Worm (Caenorhabditis elegans): ENCODE data around the gene Y43C5A.3.

The Y43C5A.3 gene

DNA sequence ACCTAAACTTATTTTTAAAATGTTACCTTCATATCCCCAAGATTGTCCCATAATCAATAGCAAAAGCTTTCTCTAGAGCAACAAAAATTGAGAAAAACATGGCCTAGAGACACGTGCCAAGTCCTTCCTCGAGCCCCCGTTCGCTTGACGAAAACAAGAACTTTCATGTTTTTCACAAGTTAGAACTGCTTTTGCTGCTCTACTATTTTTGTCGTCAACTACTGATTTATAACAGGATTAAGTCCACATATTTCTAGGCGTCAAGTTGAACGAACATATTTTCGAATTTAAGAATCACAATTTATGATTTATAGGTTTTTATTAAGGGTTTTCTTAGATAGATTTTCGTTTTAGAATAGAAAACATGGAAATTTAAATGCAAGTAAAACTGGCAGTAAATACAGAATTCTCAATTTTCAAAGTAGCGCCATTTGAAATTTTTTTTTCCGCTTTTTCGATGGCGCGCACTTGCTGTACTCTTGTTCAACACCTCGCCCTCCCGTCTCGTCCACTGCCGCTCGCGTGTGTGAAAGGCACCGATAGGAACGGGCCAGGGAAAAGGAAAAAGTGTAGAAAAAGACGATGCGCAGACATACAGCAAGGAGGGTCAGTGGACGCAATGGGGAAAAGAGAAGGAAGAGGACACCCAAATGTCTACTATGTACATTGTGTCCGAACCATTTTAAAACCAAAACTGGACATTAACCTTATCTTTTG lies 10.5 kb downstream of the Y43C5A.3 start, which contains the start of gene rad-51 (continued):
- TF ChIP-seq jun-1 (tag; optimal IDR thresholded peaks at IDR 0.05) (peak; percentile 15), skn-1 (tag; optimal IDR thresholded peaks at IDR 0.05) (no peak), Y105C5A.15 (GFP tag; IDR thresholded peaks at IDR 0.05) (no peak), nhr-102 (tag; optimal IDR thresholded peaks at IDR 0.05) (no peak), nhr-77 (tag; optimal IDR thresholded peaks at IDR 0.05) (peak; percentile 33), dmd-8 (GFP tag; IDR thresholded peaks at IDR 0.05) (no peak), ceh-44 (GFP tag; IDR thresholded peaks at IDR 0.05) (no peak), ama-1 (optimal IDR thresholded peaks at IDR 0.05) (no peak), lin-1 (GFP tag; IDR thresholded peaks at IDR 0.05) (no peak), saeg-2 (GFP tag; IDR thresholded peaks at IDR 0.05) (no peak), cey-2 (tag; optimal IDR thresholded peaks at IDR 0.05; ENCODE audit: borderline replicate concordance, insufficient read depth) (no peak), lsy-2 (tag; optimal IDR thresholded peaks at IDR 0.05) (peak in 1 of 2 experiments; percentile 69), dve-1 (tag; optimal IDR thresholded peaks at IDR 0.05; ENCODE audit: insufficient read depth) (peak; percentile 47), attf-4 (tag; optimal IDR thresholded peaks at IDR 0.05) (no peak), zip-11 (GFP tag; IDR thresholded peaks at IDR 0.05) (no peak), dmd-9 (GFP tag; IDR thresholded peaks at IDR 0.05) (no peak), vab-7 (GFP tag; IDR thresholded peaks at IDR 0.05) (no peak), mep-1 (tag; optimal IDR thresholded peaks at IDR 0.05) (peak; percentile 84), pqm-1 (tag; optimal IDR thresholded peaks at IDR 0.05) (no peak), aly-2 (tag; optimal IDR thresholded peaks at IDR 0.05) (no peak), ztf-7 (tag; optimal IDR thresholded peaks at IDR 0.05) (peak; percentile 37), R02D3.7 (tag; optimal IDR thresholded peaks at IDR 0.05) (no peak), nhr-25 (tag; optimal IDR thresholded peaks at IDR 0.05; ENCODE audit: borderline replicate concordance, insufficient read depth) (peak; percentile 5), F26F4.8 (GFP tag; conservative IDR thresholded peaks at IDR 0.05) (no peak), madf-9 (GFP tag; conservative IDR thresholded peaks at IDR 0.05) (no peak), T20F7.1 (GFP tag; optimal IDR thresholded peaks at IDR 0.05) (no peak), ztf-11 (tag; optimal IDR thresholded peaks at IDR 0.05) (no peak), nhr-11 (tag; optimal IDR thresholded peaks at IDR 0.05) (no peak), mxl-3 (GFP tag; optimal IDR thresholded peaks at IDR 0.05) (peak; percentile 87), nhr-10 (tag; optimal IDR thresholded peaks at IDR 0.05) (no peak), php-3 (GFP tag; IDR thresholded peaks at IDR 0.05) (no peak), lin-15B (tag; optimal IDR thresholded peaks at IDR 0.05) (no peak), ces-1 (GFP tag; optimal IDR thresholded peaks at IDR 0.05) (no peak), snpc-1.2 (GFP tag; IDR thresholded peaks at IDR 0.05) (no peak), hif-1 (tag; optimal IDR thresholded peaks at IDR 0.05) (peak in 1 of 2 experiments; percentile 25), spr-1 (tag; optimal IDR thresholded peaks at IDR 0.05) (no peak), hmg-1.1 (GFP tag; IDR thresholded peaks at IDR 0.05) (peak; percentile 81), nhr-6 (tag; optimal IDR thresholded peaks at IDR 0.05) (no peak), tag-97 (GFP tag; IDR thresholded peaks at IDR 0.05) (no peak), dmd-6 (GFP tag; IDR thresholded peaks at IDR 0.05) (peak; percentile 42; the same call in 1 of the 2 replicates), Y5F2A.4 (GFP tag; optimal IDR thresholded peaks at IDR 0.05) (no peak), set-16 (GFP tag; IDR thresholded peaks at IDR 0.05) (peak; percentile 17; the same call in 1 of the 2 replicates), mdt-29 (GFP tag; IDR thresholded peaks at IDR 0.05) (no peak), F49E8.2 (tag; optimal IDR thresholded peaks at IDR 0.05; ENCODE audit: borderline replicate concordance) (no peak), D1046.2 (GFP tag; IDR thresholded peaks at IDR 0.05) (no peak), sdz-12 (GFP tag; optimal IDR thresholded peaks at IDR 0.05) (no peak), ceh-20 (GFP tag; IDR thresholded peaks at IDR 0.05) (peak; percentile 32; the same call in 1 of the 2 replicates), nhr-48 (tag; optimal IDR thresholded peaks at IDR 0.05) (no peak), arid-1 (GFP tag; conservative IDR thresholded peaks at IDR 0.05) (0 out of 2 replicates have a peak, but pooled peaks have one; percentile 14), lin-38 (GFP tag; IDR thresholded peaks at IDR 0.05) (peak; percentile 77)

All from whole organism, L4 larva.